Fruit fly (Drosophila melanogaster) whole organism, embryonic: Measurements from ENCODE around the gene CG42494.
A peak's percentile ranks its signal among the peaks of the same experiment; 100 is the strongest.

Experiments used
- Bdp1 ChIP-seq: fragments of 200-800 bp; sonication (Bioruptor generic); optimal IDR thresholded peaks from 3 replicates; lab custom pipeline; 2016; ENCODE audit warnings: missing biosample characterization, missing genetic modification characterization
- CG12659 ChIP-seq: fragments of 200-800 bp; sonication (Bioruptor generic); optimal IDR thresholded peaks from 3 replicates; lab custom pipeline; 2017; ENCODE audit warnings: mild to moderate bottlenecking, missing biosample characterization, missing genetic modification reagents, missing genetic modification characterization
- CG12942 ChIP-seq: fragments of 200-800 bp; sonication (Bioruptor generic); optimal IDR thresholded peaks from 3 replicates; lab custom pipeline; 2016; ENCODE audit warnings: missing biosample characterization, missing genetic modification characterization
- CG15479 ChIP-seq: fragments of 200-800 bp; sonication (Bioruptor generic); optimal IDR thresholded peaks from 3 replicates; lab custom pipeline; 2019; ENCODE audit warnings: missing biosample characterization, mild to moderate bottlenecking, missing genetic modification characterization, moderate library complexity
- CG16815 ChIP-seq: fragments of 200-800 bp; sonication (Bioruptor generic); optimal IDR thresholded peaks from 3 replicates; lab custom pipeline; 2017; ENCODE audit warnings: missing biosample characterization, mild to moderate bottlenecking, missing genetic modification characterization
- CG16863 ChIP-seq: fragments of 200-800 bp; sonication (Bioruptor generic); optimal IDR thresholded peaks from 3 replicates; lab custom pipeline; 2016; ENCODE audit warnings: missing biosample characterization, missing genetic modification characterization
- CG17359 ChIP-seq: fragments of 200-800 bp; sonication (Bioruptor generic); optimal IDR thresholded peaks from 3 replicates; lab custom pipeline; 2018; ENCODE audit warnings: missing biosample characterization, mild to moderate bottlenecking, missing genetic modification characterization, moderate library complexity
- CG18764 ChIP-seq: fragments of 200-800 bp; sonication (Bioruptor generic); optimal IDR thresholded peaks from 3 replicates; lab custom pipeline; 2016; ENCODE audit warnings: missing biosample characterization, missing genetic modification characterization
- CG2889 ChIP-seq: fragments of 200-800 bp; sonication (Bioruptor generic); IDR thresholded peaks from 3 replicates; pipeline ENCODE4 v1.3.6; 2022; ENCODE audit warnings: missing biosample characterization, missing genetic modification characterization
- CG30431 ChIP-seq: fragments of 200-800 bp; sonication (Bioruptor generic); optimal IDR thresholded peaks from 2 replicates; lab custom pipeline; 2017; ENCODE audit warnings: missing biosample characterization, missing genetic modification characterization
- CG32772 ChIP-seq: fragments of 200-800 bp; sonication (Bioruptor generic); IDR thresholded peaks from 2 replicates; pipeline ENCODE4 v1.3.6; 2022; ENCODE audit warnings: missing biosample characterization, missing genetic modification characterization
- CG3838 ChIP-seq: fragments of 200-800 bp; sonication (Bioruptor generic); optimal IDR thresholded peaks from 3 replicates; lab custom pipeline; 2016; ENCODE audit warnings: missing biosample characterization, missing genetic modification characterization
- CG3847 ChIP-seq: fragments of 200-800 bp; sonication (Bioruptor generic); IDR thresholded peaks from 2 replicates; pipeline ENCODE4 v1.3.6; 2022; ENCODE audit warnings: missing biosample characterization, missing genetic modification characterization
- CG6791 ChIP-seq: fragments of 200-800 bp; sonication (Bioruptor generic); IDR thresholded peaks from 3 replicates; pipeline ENCODE4 v1.3.6; 2022; ENCODE audit warnings: missing biosample characterization, missing genetic modification characterization; ENCODE audit not compliant: partially characterized antibody
- CG7963 ChIP-seq: fragments of 200-800 bp; sonication (Bioruptor generic); IDR thresholded peaks from 3 replicates; pipeline ENCODE4 v1.3.6; 2022; ENCODE audit warnings: missing biosample characterization, missing genetic modification characterization; ENCODE audit not compliant: partially characterized antibody
- CG8089 ChIP-seq: fragments of 200-800 bp; sonication (Bioruptor generic); optimal IDR thresholded peaks from 3 replicates; lab custom pipeline; 2016; ENCODE audit warnings: missing biosample characterization, missing genetic modification characterization
- CG8388 ChIP-seq: fragments of 200-800 bp; sonication (Bioruptor generic); optimal IDR thresholded peaks from 2 replicates; lab custom pipeline; 2019; ENCODE audit warnings: missing biosample characterization, mild to moderate bottlenecking, missing genetic modification characterization, moderate library complexity
- CG8944 ChIP-seq: fragments of 200-800 bp; sonication (Bioruptor generic); optimal IDR thresholded peaks from 3 replicates; lab custom pipeline; 2016; ENCODE audit warnings: missing biosample characterization, missing genetic modification characterization
- CG9817 ChIP-seq: fragments of 200-800 bp; sonication (Bioruptor generic); optimal IDR thresholded peaks from 2 replicates; lab custom pipeline; 2018; ENCODE audit warnings: missing biosample characterization, mild to moderate bottlenecking, missing genetic modification characterization, moderate library complexity
- E2f2 ChIP-seq: fragments of 200-800 bp; sonication (Bioruptor generic); IDR thresholded peaks from 2 replicates; pipeline ENCODE4 v1.3.6; 2022; ENCODE audit warnings: missing biosample characterization, missing genetic modification characterization
- ERR ChIP-seq: fragments of 200-800 bp; sonication (Bioruptor generic); optimal IDR thresholded peaks from 2 replicates; lab custom pipeline; 2016; ENCODE audit warnings: missing biosample characterization, missing genetic modification characterization
- Eip74EF ChIP-seq, 2 experiments: fragments of 200-800 bp in 1 of 2; fragments of >200 bp in 1 of 2; sonication (Bioruptor generic) in 1 of 2; optimal IDR thresholded peaks; 2 replicates each; lab custom pipeline; 2017 to 2019; ENCODE audit warnings: missing biosample characterization in 2 of 2, missing genetic modification characterization in 2 of 2, mild to moderate bottlenecking in 1 of 2, moderate library complexity in 1 of 2
- Fer2 ChIP-seq: fragments of 200-800 bp; sonication (Bioruptor generic); optimal IDR thresholded peaks from 2 replicates; lab custom pipeline; 2018; ENCODE audit warnings: missing biosample characterization, mild to moderate bottlenecking, missing genetic modification characterization, moderate library complexity
- Hmr ChIP-seq: fragments of 200-800 bp; sonication (Bioruptor generic); optimal IDR thresholded peaks from 3 replicates; lab custom pipeline; 2017; ENCODE audit warnings: mild to moderate bottlenecking, missing biosample characterization, missing genetic modification reagents, missing genetic modification characterization
- Hsf ChIP-seq: fragments of 200-800 bp; sonication (Bioruptor generic); optimal IDR thresholded peaks from 3 replicates; lab custom pipeline; 2016; ENCODE audit warnings: missing biosample characterization, missing genetic modification characterization
- NfI ChIP-seq: fragments of 200-800 bp; sonication (Bioruptor generic); optimal IDR thresholded peaks from 3 replicates; lab custom pipeline; 2018; ENCODE audit warnings: missing biosample characterization, mild to moderate bottlenecking, missing genetic modification characterization, moderate library complexity
- Oli ChIP-seq: fragments of 200-800 bp; sonication (Bioruptor generic); optimal IDR thresholded peaks from 2 replicates; lab custom pipeline; 2018; ENCODE audit warnings: missing biosample characterization, mild to moderate bottlenecking, missing genetic modification characterization, moderate library complexity
- Poxn ChIP-seq: fragments of 200-800 bp; sonication (Bioruptor generic); IDR thresholded peaks from 2 replicates; pipeline ENCODE4 v1.3.6; 2022; ENCODE audit warnings: missing biosample characterization, missing genetic modification characterization
- Sox102F ChIP-seq: fragments of 200-800 bp; sonication (Bioruptor generic); optimal IDR thresholded peaks from 2 replicates; lab custom pipeline; 2018; ENCODE audit warnings: missing biosample characterization, mild to moderate bottlenecking, missing genetic modification characterization, moderate library complexity
- Xrp1 ChIP-seq: fragments of 200-800 bp; sonication (Bioruptor generic); IDR thresholded peaks from 2 replicates; pipeline ENCODE4 v1.3.6; 2022; ENCODE audit warnings: missing biosample characterization, missing genetic modification characterization
- ara ChIP-seq: fragments of 200-800 bp; sonication (Bioruptor generic); IDR thresholded peaks from 2 replicates; pipeline ENCODE4 v1.3.6; 2022; ENCODE audit warnings: missing biosample characterization, missing genetic modification characterization
- caup ChIP-seq: fragments of 200-800 bp; sonication (Bioruptor generic); optimal IDR thresholded peaks from 3 replicates; lab custom pipeline; 2017; ENCODE audit warnings: missing biosample characterization, mild to moderate bottlenecking, missing genetic modification characterization, moderate library complexity; ENCODE audit not compliant: severe bottlenecking
- ci ChIP-seq: fragments of 200-800 bp; sonication (Bioruptor generic); IDR thresholded peaks from 3 replicates; pipeline ENCODE4 v1.3.6; 2022; ENCODE audit warnings: missing biosample characterization, missing genetic modification characterization
- crp ChIP-seq, 2 experiments: fragments of 200-800 bp; sonication (Bioruptor generic); optimal IDR thresholded peaks; 2 replicates in 1 of 2; 3 replicates in 1 of 2; lab custom pipeline; 2017; ENCODE audit warnings: missing biosample characterization in 2 of 2, missing genetic modification characterization in 2 of 2, mild to moderate bottlenecking in 1 of 2, moderate library complexity in 1 of 2
- dpn ChIP-seq, 2 experiments: fragments of 200-800 bp; sonication (Bioruptor generic); optimal IDR thresholded peaks; 3 replicates each; lab custom pipeline; 2016; ENCODE audit warnings: missing biosample characterization in 2 of 2, missing genetic modification characterization in 2 of 2
- grau ChIP-seq: fragments of 200-800 bp; optimal IDR thresholded peaks from 3 replicates; lab custom pipeline; 2019; ENCODE audit warnings: missing biosample characterization, mild to moderate bottlenecking, missing genetic modification characterization, moderate library complexity
- hkb ChIP-seq, 2 experiments: fragments of 200-800 bp in 1 of 2; fragments of >200 bp in 1 of 2; sonication (Bioruptor generic) in 1 of 2; IDR thresholded peaks in 1 of 2; optimal IDR thresholded peaks in 1 of 2; 2 replicates each; pipeline versions ENCODE4 v1.3.6 to Lab custom; 2017 to 2022; ENCODE audit warnings: missing biosample characterization in 1 of 2, missing genetic modification characterization in 1 of 2
- ind ChIP-seq: fragments of 200-800 bp; sonication (Bioruptor generic); optimal IDR thresholded peaks from 3 replicates; lab custom pipeline; 2016; ENCODE audit warnings: missing biosample characterization, missing genetic modification characterization
- lilli ChIP-seq: fragments of 200-800 bp; sonication (Bioruptor generic); optimal IDR thresholded peaks from 3 replicates; lab custom pipeline; 2016; ENCODE audit warnings: missing biosample characterization, missing genetic modification characterization
- otp ChIP-seq: fragments of 200-800 bp; sonication (Bioruptor generic); IDR thresholded peaks from 3 replicates; pipeline ENCODE4, ENCODE4 v1.3.6; 2022; ENCODE audit warnings: missing biosample characterization, missing genetic modification characterization
- pb ChIP-seq: fragments of 200-800 bp; sonication (Bioruptor generic); optimal IDR thresholded peaks from 3 replicates; lab custom pipeline; 2016; ENCODE audit warnings: missing biosample characterization, missing genetic modification characterization
- psq ChIP-seq: fragments of 200-800 bp; sonication (Bioruptor generic); optimal IDR thresholded peaks from 2 replicates; lab custom pipeline; 2017; ENCODE audit warnings: missing biosample characterization, missing genetic modification characterization
- sens ChIP-seq: fragments of 200-800 bp; sonication (Bioruptor generic); peaks from one replicate; lab custom pipeline; 2016; ENCODE audit warnings: missing biosample characterization, missing genetic modification characterization
- shn ChIP-seq: fragments of 200-800 bp; sonication (Bioruptor generic); optimal IDR thresholded peaks from 3 replicates; lab custom pipeline; 2016; ENCODE audit warnings: missing biosample characterization, missing genetic modification characterization
- sisA ChIP-seq: fragments of 200-800 bp; sonication (Bioruptor generic); IDR thresholded peaks from 2 replicates; pipeline ENCODE4 v1.3.6; 2022; ENCODE audit warnings: missing biosample characterization, missing genetic modification characterization
- sr ChIP-seq: fragments of 200-800 bp; sonication (Bioruptor generic); IDR thresholded peaks from 3 replicates; pipeline ENCODE4 v1.3.6; 2022; ENCODE audit warnings: missing biosample characterization, missing genetic modification characterization
- stwl ChIP-seq: fragments of 200-800 bp; sonication (Bioruptor generic); optimal IDR thresholded peaks from 3 replicates; lab custom pipeline; 2018; ENCODE audit warnings: missing biosample characterization, mild to moderate bottlenecking, missing genetic modification characterization, moderate library complexity
- tap ChIP-seq: fragments of 200-800 bp; optimal IDR thresholded peaks from 3 replicates; lab custom pipeline; 2019; ENCODE audit warnings: missing biosample characterization, mild to moderate bottlenecking, missing genetic modification characterization, moderate library complexity
- vfl ChIP-seq: fragments of 200-800 bp; sonication (Bioruptor generic); optimal IDR thresholded peaks from 2 replicates; lab custom pipeline; 2016; ENCODE audit warnings: missing biosample characterization, missing genetic modification characterization

The CG42494 gene

dm6 chr3L:3178530-3179096 is 5.6 kb upstream of the CG42494 start, which contains the start of the genes MnM and Girdin (continued):
- TF ChIP-seq sr (no peak), psq (GFP tag; lab: Kevin White, UChicago) (no peak), pb (GFP tag; lab: Kevin White, UChicago) (peak; percentile 53), Xrp1 (GFP tag; lab: Robert Waterston, UW) (peak; percentile 41; the same call in 1 of the 2 replicates), tap (tag; lab: Kevin White, UChicago) (no peak), Bdp1 (peak; percentile 54), E2f2 (GFP tag; lab: Robert Waterston, UW) (peak; percentile 84), lilli (GFP tag; lab: Kevin White, UChicago) (peak; percentile 87), CG32772 (GFP tag; lab: Robert Waterston, UW) (peak; percentile 44; the same call in 1 of the 2 replicates), CG3847 (GFP tag; lab: Robert Waterston, UW) (peak; percentile 73), sisA (peak; percentile 56), CG7963 (0 out of 3 replicates have a peak, but pooled peaks have one; percentile 43), CG18764 (peak; percentile 32), shn (peak; percentile 87), CG2889 (GFP tag; lab: Robert Waterston, UW) (no peak), CG8944 (peak; percentile 66), ERR (GFP tag; lab: Kevin White, UChicago) (peak; percentile 55), Poxn (peak; percentile 10; the same call in 1 of the 2 replicates), CG12659 (peak; percentile 82), CG16863 (GFP tag; lab: Kevin White, UChicago) (peak; percentile 63), CG8388 (GFP tag; lab: Kevin White, UChicago) (no peak), Fer2 (tag; lab: Kevin White, UChicago) (peak; percentile 24), CG3838 (GFP tag; lab: Kevin White, UChicago) (no peak), CG6791 (GFP tag; lab: Robert Waterston, UW) (peak; percentile 69; the same call in 1 of the 3 replicates), CG15479 (no peak), Hsf (peak; percentile 77), sens (GFP tag; lab: Kevin White, UChicago) (peak; percentile 71), ind (GFP tag; lab: Kevin White, UChicago) (peak; percentile 76), CG9817 (tag; lab: Kevin White, UChicago) (peak; percentile 67), NfI (GFP tag; lab: Kevin White, UChicago) (peak; percentile 53), otp (no peak), ara (peak; percentile 30; the same call in 1 of the 2 replicates), dpn (GFP tag; optimal IDR thresholded peaks at IDR 0.05; lab: Kevin White, UChicago) (peak; percentile 77 to 83), Eip74EF (GFP tag; optimal IDR thresholded peaks at IDR 0.05; lab: Kevin White, UChicago) (no peak), Oli (tag; lab: Kevin White, UChicago) (peak; percentile 27), Hmr (GFP tag; lab: Kevin White, UChicago) (peak; percentile 59), crp (GFP tag; optimal IDR thresholded peaks at IDR 0.05; lab: Kevin White, UChicago) (peak in 1 of 2 experiments; percentile 35), Sox102F (no peak), CG8089 (GFP tag; lab: Kevin White, UChicago) (peak; percentile 64), ci (GFP tag; lab: Robert Waterston, UW) (peak; percentile 53; the same call in 1 of the 3 replicates), CG17359 (no peak), hkb (optimal IDR thresholded peaks at IDR 0.05; lab: Kevin White, UChicago) (peak; percentile 89), hkb (GFP tag; IDR thresholded peaks at IDR 0.05; lab: Robert Waterston, UW) (no peak), CG16815 (GFP tag; lab: Kevin White, UChicago) (peak; percentile 4), caup (GFP tag; lab: Kevin White, UChicago) (no peak), stwl (tag; lab: Kevin White, UChicago) (peak; percentile 33), vfl (GFP tag; lab: Kevin White, UChicago) (peak; percentile 56), CG30431 (GFP tag; lab: Kevin White, UChicago) (peak; percentile 15), CG12942 (GFP tag; lab: Kevin White, UChicago) (peak; percentile 53), grau (tag; lab: Kevin White, UChicago) (peak; percentile 74)
